Worm (Caenorhabditis elegans): ENCODE data around the gene fipr-8.

DNA sequence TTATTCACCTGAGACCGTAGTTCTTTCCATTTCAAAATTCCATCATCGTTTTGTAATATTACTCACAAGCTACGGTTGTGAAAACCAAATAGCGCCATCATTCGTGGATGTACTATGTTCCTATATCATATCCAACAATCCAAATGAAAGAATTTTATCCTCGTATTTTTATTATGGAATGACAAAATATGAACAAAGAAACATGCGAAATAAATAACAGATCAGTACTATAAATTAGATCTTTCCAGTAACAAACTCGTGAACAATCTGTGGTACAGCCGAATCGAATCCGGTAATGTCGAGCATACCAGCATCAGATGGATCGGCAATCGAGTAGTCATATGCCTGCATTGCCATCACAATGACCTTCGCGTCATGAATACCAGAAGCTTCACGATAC is 12.9 kb upstream of the fipr-8 start:
- TF ChIP-seq unc-62 (GFP tag; optimal IDR thresholded peaks at IDR 0.05) (no peak), mep-1 (tag; optimal IDR thresholded peaks at IDR 0.05) (no peak), tbx-8 (GFP tag; optimal IDR thresholded peaks at IDR 0.05) (no peak), elt-3 (tag; optimal IDR thresholded peaks at IDR 0.05) (no peak), nhr-28 (tag; optimal IDR thresholded peaks at IDR 0.05) (no peak), bed-3 (GFP tag; optimal IDR thresholded peaks at IDR 0.05) (no peak), nhr-76 (tag; optimal IDR thresholded peaks at IDR 0.05) (no peak), unc-39 (tag; optimal IDR thresholded peaks at IDR 0.05) (no peak), ces-1 (GFP tag; optimal IDR thresholded peaks at IDR 0.05) (no peak), nhr-237 (tag; optimal IDR thresholded peaks at IDR 0.05) (no peak), ztf-11 (tag; optimal IDR thresholded peaks at IDR 0.05) (no peak), hlh-1 (tag; optimal IDR thresholded peaks at IDR 0.05) (no peak), ceh-39 (tag; optimal IDR thresholded peaks at IDR 0.05) (no peak), unc-120 (tag; optimal IDR thresholded peaks at IDR 0.05; ENCODE audit: poor library complexity, severe bottlenecking) (no peak)

Measured in whole organism, mixed stage, embryonic.